Worm (Caenorhabditis elegans) whole organism, L2 larva: Measurements from ENCODE around the gene nprl-3.
A peak's percentile ranks its signal among the peaks of the same experiment; 100 is the strongest.

ENCODE experiments used
- C34F6.9 ChIP-seq: fragments of 150-350 bp; optimal IDR thresholded peaks from 2 replicates; lab custom pipeline; 2014; ENCODE audit warnings: missing biosample characterization, missing genetic modification characterization
- F13H6.1 ChIP-seq: sonication (generic microtip); optimal IDR thresholded peaks from 2 replicates; lab custom pipeline; 2016; ENCODE audit warnings: missing genetic modification characterization, missing compliant biosample characterization
- R02D3.7 ChIP-seq: fragments of 150-350 bp; optimal IDR thresholded peaks from 2 replicates; lab custom pipeline; 2014; ENCODE audit warnings: missing biosample characterization, missing genetic modification characterization
- Y55F3AM.14 ChIP-seq: fragments of 200-800 bp; sonication (Bioruptor generic); optimal IDR thresholded peaks from 2 replicates; lab custom pipeline; 2018; ENCODE audit warnings: mild to moderate bottlenecking, missing genetic modification characterization, missing compliant biosample characterization
- ZK546.5 ChIP-seq: sonication (generic microtip); optimal IDR thresholded peaks from 2 replicates; lab custom pipeline; 2017; ENCODE audit warnings: missing biosample characterization, missing genetic modification characterization
- alr-1 ChIP-seq: fragments of 150-350 bp; optimal IDR thresholded peaks from 2 replicates; lab custom pipeline; 2014; ENCODE audit warnings: missing biosample characterization, missing genetic modification characterization
- aly-2 ChIP-seq: fragments of 150-350 bp; optimal IDR thresholded peaks from 2 replicates; lab custom pipeline; 2014; ENCODE audit warnings: missing biosample characterization, missing genetic modification characterization
- ama-1 ChIP-seq: fragments of 150-350 bp; optimal IDR thresholded peaks from 2 replicates; lab custom pipeline; 2018; ENCODE audit warnings: inconsistent platforms
- blmp-1 ChIP-seq: sonication (generic microtip); optimal IDR thresholded peaks from 2 replicates; lab custom pipeline; 2017; ENCODE audit warnings: missing genetic modification characterization, mild to moderate bottlenecking, missing compliant biosample characterization, antibody characterized with exemption, moderate library complexity; ENCODE audit not compliant: insufficient read depth
- ceh-16 ChIP-seq: fragments of 150-350 bp; optimal IDR thresholded peaks from 2 replicates; lab custom pipeline; 2014; ENCODE audit warnings: missing biosample characterization, missing genetic modification characterization
- ceh-82 ChIP-seq: fragments of 150-350 bp; optimal IDR thresholded peaks from 2 replicates; lab custom pipeline; 2014; ENCODE audit warnings: missing biosample characterization, missing genetic modification characterization
- crh-2 ChIP-seq: sonication (generic microtip); optimal IDR thresholded peaks from 2 replicates; lab custom pipeline; 2017; ENCODE audit warnings: missing biosample characterization, missing genetic modification characterization
- dmd-4 ChIP-seq: sonication (generic microtip); optimal IDR thresholded peaks from 2 replicates; lab custom pipeline; 2017; ENCODE audit warnings: missing biosample characterization, missing genetic modification characterization
- egl-27 ChIP-seq: sonication (generic microtip); optimal IDR thresholded peaks from 3 replicates; lab custom pipeline; 2017; ENCODE audit warnings: missing biosample characterization, missing genetic modification reagents, missing genetic modification characterization
- elt-1 ChIP-seq: fragments of 150-350 bp; optimal IDR thresholded peaks from 2 replicates; lab custom pipeline; 2014; ENCODE audit warnings: missing biosample characterization, missing genetic modification characterization
- elt-3 ChIP-seq: sonication (generic microtip); optimal IDR thresholded peaks from 2 replicates; lab custom pipeline; 2017; ENCODE audit warnings: missing biosample characterization, missing genetic modification characterization
- fos-1 ChIP-seq: fragments of 150-350 bp; optimal IDR thresholded peaks from 2 replicates; lab custom pipeline; 2014; ENCODE audit warnings: missing biosample characterization, missing genetic modification characterization
- gmeb-1 ChIP-seq: fragments of 150-350 bp; optimal IDR thresholded peaks from 2 replicates; lab custom pipeline; 2014; ENCODE audit warnings: missing biosample characterization, missing genetic modification characterization
- lin-11 ChIP-seq: fragments of 150-350 bp; sonication (generic microtip); optimal IDR thresholded peaks from 2 replicates; lab custom pipeline; 2014; ENCODE audit warnings: missing biosample characterization, missing genetic modification characterization, inconsistent platforms, mixed read lengths
- lin-13 ChIP-seq: fragments of 150-350 bp; optimal IDR thresholded peaks from 2 replicates; lab custom pipeline; 2014; ENCODE audit warnings: missing biosample characterization, missing genetic modification reagents, missing genetic modification characterization
- lin-39 ChIP-seq: fragments of 150-350 bp; optimal IDR thresholded peaks from 2 replicates; lab custom pipeline; 2014; ENCODE audit warnings: missing biosample characterization, missing genetic modification reagents, missing genetic modification characterization
- lsy-2 ChIP-seq, 2 experiments: fragments of 150-350 bp in 1 of 2; sonication (generic microtip) in 1 of 2; optimal IDR thresholded peaks; 2 replicates each; lab custom pipeline; 2014 to 2017; ENCODE audit warnings: missing biosample characterization in 2 of 2, missing genetic modification characterization in 2 of 2
- mab-5 ChIP-seq: fragments of 150-350 bp; optimal IDR thresholded peaks from 2 replicates; lab custom pipeline; 2014; ENCODE audit warnings: missing biosample characterization, missing genetic modification characterization
- mbf-1 ChIP-seq: sonication (generic microtip); optimal IDR thresholded peaks from 2 replicates; lab custom pipeline; 2017; ENCODE audit warnings: missing biosample characterization, missing genetic modification characterization
- mdl-1 ChIP-seq, 2 experiments: fragments of 150-350 bp in 1 of 2; sonication (generic microtip) in 1 of 2; optimal IDR thresholded peaks; 2 replicates each; lab custom pipeline; 2017; ENCODE audit warnings: missing biosample characterization in 2 of 2, missing genetic modification characterization in 2 of 2
- nhr-10 ChIP-seq: sonication (generic microtip); optimal IDR thresholded peaks from 2 replicates; lab custom pipeline; 2017; ENCODE audit warnings: missing biosample characterization, missing genetic modification characterization
- nhr-11 ChIP-seq: fragments of 150-350 bp; optimal IDR thresholded peaks from 2 replicates; lab custom pipeline; 2014; ENCODE audit warnings: missing biosample characterization, missing genetic modification characterization
- nhr-12 ChIP-seq: fragments of 150-350 bp; optimal IDR thresholded peaks from 2 replicates; lab custom pipeline; 2014; ENCODE audit warnings: missing biosample characterization, missing genetic modification characterization
- nhr-129 ChIP-seq: fragments of 150-350 bp; optimal IDR thresholded peaks from 2 replicates; lab custom pipeline; 2014; ENCODE audit warnings: missing biosample characterization, missing genetic modification characterization
- nhr-21 ChIP-seq: fragments of 150-350 bp; optimal IDR thresholded peaks from 2 replicates; lab custom pipeline; 2014; ENCODE audit warnings: missing biosample characterization, missing genetic modification characterization
- nhr-23 ChIP-seq: fragments of 150-350 bp; optimal IDR thresholded peaks from 2 replicates; lab custom pipeline; 2014; ENCODE audit warnings: missing biosample characterization, missing genetic modification reagents, missing genetic modification characterization
- nhr-237 ChIP-seq: fragments of 150-350 bp; optimal IDR thresholded peaks from 2 replicates; lab custom pipeline; 2014; ENCODE audit warnings: missing biosample characterization, missing genetic modification characterization
- nhr-25 ChIP-seq: fragments of 150-350 bp; sonication (generic microtip); optimal IDR thresholded peaks from 3 replicates; lab custom pipeline; 2014; ENCODE audit warnings: missing biosample characterization, missing genetic modification characterization
- nhr-77 ChIP-seq: fragments of 150-350 bp; optimal IDR thresholded peaks from 2 replicates; lab custom pipeline; 2014; ENCODE audit warnings: missing biosample characterization, missing genetic modification characterization
- peb-1 ChIP-seq: fragments of 150-350 bp; optimal IDR thresholded peaks from 2 replicates; lab custom pipeline; 2014; ENCODE audit warnings: missing biosample characterization, missing genetic modification characterization
- sem-4 ChIP-seq: fragments of 150-350 bp; optimal IDR thresholded peaks from 2 replicates; lab custom pipeline; 2014; ENCODE audit warnings: missing biosample characterization, missing genetic modification reagents, missing genetic modification characterization
- skn-1 ChIP-seq: sonication (generic microtip); optimal IDR thresholded peaks from 2 replicates; lab custom pipeline; 2017; ENCODE audit warnings: missing biosample characterization, missing genetic modification characterization
- sma-3 ChIP-seq: sonication (generic microtip); optimal IDR thresholded peaks from 2 replicates; lab custom pipeline; 2016; ENCODE audit warnings: missing genetic modification reagents, missing genetic modification characterization, missing compliant biosample characterization
- sma-9 ChIP-seq, 2 experiments: fragments of 150-350 bp in 1 of 2; sonication (generic microtip) in 1 of 2; optimal IDR thresholded peaks; 2 replicates each; lab custom pipeline; 2014 to 2016; ENCODE audit warnings: missing genetic modification characterization in 2 of 2, mild to moderate bottlenecking in 1 of 2, missing biosample characterization in 1 of 2, missing compliant biosample characterization in 1 of 2, missing genetic modification reagents in 1 of 2, moderate library complexity in 1 of 2
- snpc-4 ChIP-seq: fragments of 150-350 bp; optimal IDR thresholded peaks from 2 replicates; lab custom pipeline; 2014; ENCODE audit warnings: missing biosample characterization, missing genetic modification characterization
- unc-39 ChIP-seq: fragments of 150-350 bp; optimal IDR thresholded peaks from 2 replicates; lab custom pipeline; 2014; ENCODE audit warnings: missing biosample characterization, missing genetic modification characterization
- unc-55 ChIP-seq: fragments of 150-350 bp; sonication (generic microtip); optimal IDR thresholded peaks from 3 replicates; lab custom pipeline; 2014; ENCODE audit warnings: missing biosample characterization, missing genetic modification reagents, missing genetic modification characterization
- unc-62 ChIP-seq: fragments of 150-350 bp; optimal IDR thresholded peaks from 2 replicates; lab custom pipeline; 2014; ENCODE audit warnings: missing biosample characterization, missing genetic modification reagents, missing genetic modification characterization
- zag-1 ChIP-seq: fragments of 150-350 bp; optimal IDR thresholded peaks from 2 replicates; lab custom pipeline; 2014; ENCODE audit warnings: missing biosample characterization, missing genetic modification characterization
- ztf-1 ChIP-seq: fragments of 200-800 bp; sonication (Bioruptor generic); conservative IDR thresholded peaks from 2 replicates; pipeline ENCODE4 v1.3.6; 2022; ENCODE audit warnings: missing genetic modification characterization, missing compliant biosample characterization
- ztf-11 ChIP-seq: sonication (generic microtip); optimal IDR thresholded peaks from 2 replicates; lab custom pipeline; 2017; ENCODE audit warnings: missing biosample characterization, missing genetic modification characterization
- ztf-4 ChIP-seq: fragments of 150-350 bp; optimal IDR thresholded peaks from 2 replicates; lab custom pipeline; 2014; ENCODE audit warnings: missing biosample characterization, missing genetic modification characterization

Gene nprl-3

DNA sequence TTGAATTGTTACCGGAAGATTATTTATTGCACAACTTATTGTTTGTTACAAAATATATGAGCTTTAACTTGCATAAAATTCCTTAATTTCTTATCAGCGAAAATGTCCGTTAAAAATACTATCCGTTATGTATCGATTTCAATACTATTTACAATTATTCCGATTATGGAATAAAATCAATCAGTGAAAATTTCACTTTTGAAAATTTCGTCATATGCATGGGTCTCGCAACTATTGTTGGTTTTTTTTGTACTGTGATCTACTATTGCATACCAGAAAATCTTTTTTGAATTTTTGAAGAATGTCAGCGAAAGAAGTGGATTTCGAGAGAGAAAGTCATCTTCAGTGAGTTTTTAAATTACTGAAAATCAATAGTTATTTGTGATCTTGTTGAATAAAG is at the start of gene nprl-3:
Gene nprl-3, plus strand, starts transcription at position 301 of the 400 bp plus-strand sequence.
- TF ChIP-seq ztf-4 (tag; lab: Kevin White, UChicago) (no peak), nhr-77 (tag; lab: Kevin White, UChicago) (no peak), nhr-25 (tag; lab: Kevin White, UChicago) (no peak), lin-39 (tag; lab: Kevin White, UChicago) (no peak), fos-1 (no peak), Y55F3AM.14 (GFP tag; lab: Kevin White, UChicago) (no peak), elt-1 (no peak)

DNA sequence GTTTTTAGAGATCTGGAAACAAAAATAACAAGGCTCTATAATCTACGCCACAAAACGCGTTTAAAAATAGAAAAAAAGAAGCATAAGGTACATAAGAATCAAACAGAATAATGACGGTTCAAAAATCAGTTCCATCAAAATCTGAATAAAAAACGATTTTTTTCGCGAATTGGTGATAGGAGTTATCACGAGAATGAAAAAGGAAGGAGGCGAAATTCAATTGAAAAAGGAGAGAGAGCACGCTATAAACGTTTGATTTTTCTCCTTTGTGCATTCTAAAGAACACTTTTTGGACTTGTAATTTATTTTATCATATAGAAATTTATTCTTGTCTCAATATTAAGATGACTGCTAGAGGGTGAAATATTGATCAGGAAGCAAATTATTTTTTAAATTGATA is 45.9 kb upstream of the nprl-3 start:
- TF ChIP-seq alr-1 (tag; lab: Kevin White, UChicago) = no peak
- TF ChIP-seq elt-1 = no peak
- TF ChIP-seq unc-62 (GFP tag; lab: Kevin White, UChicago) = no peak
- TF ChIP-seq ceh-16 = no peak
- TF ChIP-seq zag-1 (tag; lab: Kevin White, UChicago) = no peak
- TF ChIP-seq nhr-237 (tag; lab: Kevin White, UChicago) = no peak
- peak; percentile 56 for TF ChIP-seq fos-1
- TF ChIP-seq sem-4 (tag; lab: Kevin White, UChicago) = no peak
- no peak for TF ChIP-seq peb-1
- no peak for TF ChIP-seq lin-39 (tag; lab: Kevin White, UChicago)
- TF ChIP-seq mab-5 (tag; lab: Kevin White, UChicago) = no peak
- TF ChIP-seq nhr-11 (tag; lab: Kevin White, UChicago) = no peak
- no peak for TF ChIP-seq nhr-21 (tag; lab: Kevin White, UChicago)
- no peak for TF ChIP-seq snpc-4
- TF ChIP-seq sma-9 (GFP tag; optimal IDR thresholded peaks at IDR 0.05; lab: Kevin White, UChicago) = peak; percentile 27
- no peak for TF ChIP-seq sma-9 (tag; optimal IDR thresholded peaks at IDR 0.05; lab: Kevin White, UChicago)
- no peak for TF ChIP-seq ztf-11
- no peak for TF ChIP-seq elt-3 (tag; lab: Kevin White, UChicago)

ce11 chrIV:8252856-8253255 is 44.4 kb upstream of the nprl-3 start:
- TF ChIP-seq unc-62 (GFP tag; lab: Kevin White, UChicago) = no peak
- TF ChIP-seq nhr-21 (tag; lab: Kevin White, UChicago) = peak; percentile 77
- TF ChIP-seq lin-13 (GFP tag; lab: Kevin White, UChicago) = peak; percentile 46
- peak; percentile 58 for TF ChIP-seq crh-2 (tag; lab: Kevin White, UChicago)
- TF ChIP-seq Y55F3AM.14 (GFP tag; lab: Kevin White, UChicago) = peak; percentile 47
- peak; percentile 25 for TF ChIP-seq mab-5 (tag; lab: Kevin White, UChicago)
- no peak for TF ChIP-seq mbf-1 (tag; lab: Kevin White, UChicago)
- TF ChIP-seq sma-3 (GFP tag; lab: Kevin White, UChicago) = peak; percentile 56
- TF ChIP-seq egl-27 = no peak
- no peak for TF ChIP-seq nhr-12
- TF ChIP-seq mdl-1 (tag; optimal IDR thresholded peaks at IDR 0.05; lab: Kevin White, UChicago) = peak; percentile 52 to 66
- TF ChIP-seq elt-1 = no peak
- TF ChIP-seq lin-11 (tag; lab: Kevin White, UChicago) = peak; percentile 66
- TF ChIP-seq ztf-11 = no peak
- TF ChIP-seq nhr-11 (tag; lab: Kevin White, UChicago) = no peak
- TF ChIP-seq ceh-82 (tag; lab: Kevin White, UChicago) = no peak
- peak; percentile 53 for TF ChIP-seq gmeb-1 (tag; lab: Kevin White, UChicago)
- peak; percentile 15 for TF ChIP-seq ceh-16
- TF ChIP-seq peb-1 = no peak
- peak; percentile 26 for TF ChIP-seq nhr-25 (tag; lab: Kevin White, UChicago)
- TF ChIP-seq sma-9 (GFP tag; optimal IDR thresholded peaks at IDR 0.05; lab: Kevin White, UChicago) = peak; percentile 75
- no peak for TF ChIP-seq sma-9 (tag; optimal IDR thresholded peaks at IDR 0.05; lab: Kevin White, UChicago)
- peak; percentile 35 for TF ChIP-seq sem-4 (tag; lab: Kevin White, UChicago)
- no peak for TF ChIP-seq R02D3.7 (tag; lab: Kevin White, UChicago)
- TF ChIP-seq lsy-2 (tag; optimal IDR thresholded peaks at IDR 0.05; lab: Kevin White, UChicago) = peak; percentile 45 to 65
- no peak for TF ChIP-seq zag-1 (tag; lab: Kevin White, UChicago)
- no peak for TF ChIP-seq nhr-10 (tag; lab: Kevin White, UChicago)
- no peak for TF ChIP-seq blmp-1 (tag; lab: Kevin White, UChicago)
- TF ChIP-seq ZK546.5 (tag; lab: Kevin White, UChicago) = no peak
- no peak for TF ChIP-seq ama-1 (lab: Kevin White, UChicago)
- TF ChIP-seq F13H6.1 (tag; lab: Kevin White, UChicago) = peak; percentile 63
- no peak for TF ChIP-seq aly-2
- TF ChIP-seq nhr-237 (tag; lab: Kevin White, UChicago) = no peak
- no peak for TF ChIP-seq ztf-1 (GFP tag; lab: Robert Waterston, UW)
- peak; percentile 81 for TF ChIP-seq nhr-129
- TF ChIP-seq unc-55 (GFP tag; lab: Kevin White, UChicago) = peak; percentile 90
- no peak for TF ChIP-seq nhr-77 (tag; lab: Kevin White, UChicago)
- no peak for TF ChIP-seq elt-3 (tag; lab: Kevin White, UChicago)
- TF ChIP-seq C34F6.9 (tag; lab: Kevin White, UChicago) = peak; percentile 62
- TF ChIP-seq ztf-4 (tag; lab: Kevin White, UChicago) = no peak
- no peak for TF ChIP-seq unc-39 (tag; lab: Kevin White, UChicago)
- TF ChIP-seq lin-39 (tag; lab: Kevin White, UChicago) = no peak
- TF ChIP-seq snpc-4 = no peak
- peak; percentile 18 for TF ChIP-seq skn-1 (tag; lab: Kevin White, UChicago)
- TF ChIP-seq nhr-23 (tag; lab: Kevin White, UChicago) = no peak
- no peak for TF ChIP-seq alr-1 (tag; lab: Kevin White, UChicago)
- no peak for TF ChIP-seq dmd-4 (tag; lab: Kevin White, UChicago)
